Fruit fly (Drosophila melanogaster): ENCODE results near the gene shep.

Gene shep

dm6 chr3L:5136123-5136522 lies 141.6 kb downstream of the shep start, which contains the start of the genes CG10674 and CG4611:
Gene CG10674, minus strand, starts transcription at chr3L:5136292.
Gene CG4611, plus strand, starts transcription at chr3L:5136376.
- 0 out of 3 replicates have a peak, but pooled peaks have one; percentile 18 for TF ChIP-seq CG6791 (GFP tag; IDR thresholded peaks at IDR 0.05; ENCODE audit: partially characterized antibody)
- no peak for TF ChIP-seq CG1233 (GFP tag; optimal IDR thresholded peaks at IDR 0.05)
- TF ChIP-seq nerfin-2 (GFP tag; IDR thresholded peaks at IDR 0.05; ENCODE audit: partially characterized antibody) = no peak
- peak; percentile 87 for TF ChIP-seq YL-1 (GFP tag; optimal IDR thresholded peaks at IDR 0.05)
- TF ChIP-seq al (GFP tag; IDR thresholded peaks at IDR 0.05) = no peak
- TF ChIP-seq Aef1 (GFP tag; IDR thresholded peaks at IDR 0.05) = no peak
- peak; percentile 68 for TF ChIP-seq sd (tag; optimal IDR thresholded peaks at IDR 0.05)
- no peak for TF ChIP-seq CG8765 (GFP tag; IDR thresholded peaks at IDR 0.05)
- no peak for TF ChIP-seq Ssrp (tag; optimal IDR thresholded peaks at IDR 0.05)
- peak; percentile 56 for TF ChIP-seq Dp (GFP tag; optimal IDR thresholded peaks at IDR 0.05)
- TF ChIP-seq crp (GFP tag; optimal IDR thresholded peaks at IDR 0.05) = peak; percentile 57 to 94
- peak; percentile 27; the same call in 1 of the 2 replicates for TF ChIP-seq Bgb (GFP tag; IDR thresholded peaks at IDR 0.05; ENCODE audit: partially characterized antibody)
- TF ChIP-seq MBD-R2 (GFP tag; IDR thresholded peaks at IDR 0.05) = peak; percentile 97
- TF ChIP-seq CG12659 (GFP tag; optimal IDR thresholded peaks at IDR 0.05) = peak; percentile 55
- TF ChIP-seq CG14014 (GFP tag; IDR thresholded peaks at IDR 0.05) = no peak
- peak; percentile 28 for TF ChIP-seq Sin3A (optimal IDR thresholded peaks at IDR 0.05)
- TF ChIP-seq Elba2 (GFP tag; optimal IDR thresholded peaks at IDR 0.05) = peak; percentile 18
- no peak for TF ChIP-seq CG12155 (GFP tag; optimal IDR thresholded peaks at IDR 0.05)
- TF ChIP-seq luna (GFP tag; optimal IDR thresholded peaks at IDR 0.05) = no peak
- no peak for TF ChIP-seq CG16779 (GFP tag; IDR thresholded peaks at IDR 0.05)
- TF ChIP-seq CG13424 (tag; optimal IDR thresholded peaks at IDR 0.05) = no peak
- TF ChIP-seq CG4282 (GFP tag; optimal IDR thresholded peaks at IDR 0.05) = no peak
- no peak for TF ChIP-seq CG12744 (GFP tag; optimal IDR thresholded peaks at IDR 0.05)
- TF ChIP-seq tap (tag; optimal IDR thresholded peaks at IDR 0.05) = no peak
- peak; percentile 65 for TF ChIP-seq E2f2 (GFP tag; IDR thresholded peaks at IDR 0.05)
- TF ChIP-seq sens (GFP tag) = peak; percentile 38
- TF ChIP-seq psq (GFP tag; optimal IDR thresholded peaks at IDR 0.05) = no peak
- no peak for TF ChIP-seq pita (GFP tag; optimal IDR thresholded peaks at IDR 0.05)
- TF ChIP-seq knrl (GFP tag; IDR thresholded peaks at IDR 0.05; ENCODE audit: partially characterized antibody) = peak; percentile 30; the same call in 1 of the 3 replicates
- TF ChIP-seq CG16813 (GFP tag; IDR thresholded peaks at IDR 0.05; ENCODE audit: partially characterized antibody) = 0 out of 3 replicates have a peak, but pooled peaks have one; percentile 23
- TF ChIP-seq ind (GFP tag; optimal IDR thresholded peaks at IDR 0.05) = no peak
- TF ChIP-seq dan (GFP tag; IDR thresholded peaks at IDR 0.05) = no peak
- TF ChIP-seq Dll (GFP tag; IDR thresholded peaks at IDR 0.05; ENCODE audit: partially characterized antibody) = 0 out of 4 replicates have a peak, but pooled peaks have one; percentile 42
- no peak for TF ChIP-seq CG43689 (GFP tag; IDR thresholded peaks at IDR 0.05)
- TF ChIP-seq CG10959 (GFP tag; IDR thresholded peaks at IDR 0.05) = no peak
- TF ChIP-seq CG17359 (tag; optimal IDR thresholded peaks at IDR 0.05) = no peak
- no peak for TF ChIP-seq CG9817 (tag; optimal IDR thresholded peaks at IDR 0.05)
- TF ChIP-seq pan (optimal IDR thresholded peaks at IDR 0.05) = no peak
- TF ChIP-seq pan (GFP tag; optimal IDR thresholded peaks at IDR 0.05 in 1 of 2, IDR thresholded peaks at IDR 0.05 in 1 of 2) = peak in 1 of 2 experiments; percentile 10
- 0 out of 2 replicates have a peak, but pooled peaks have one; percentile 8 for TF ChIP-seq CG32532 (GFP tag; IDR thresholded peaks at IDR 0.05)
- peak; percentile 75 for TF ChIP-seq CG4617 (GFP tag; optimal IDR thresholded peaks at IDR 0.05; ENCODE audit: borderline replicate concordance)
- peak; percentile 33; the same call in 1 of the 3 replicates for TF ChIP-seq CG34422 (GFP tag; IDR thresholded peaks at IDR 0.05)
- TF ChIP-seq BEAF-32 (GFP tag; optimal IDR thresholded peaks at IDR 0.05) = peak; percentile 27
- TF ChIP-seq Dref (GFP tag; IDR thresholded peaks at IDR 0.05) = 0 out of 2 replicates have a peak, but pooled peaks have one; percentile 29
- TF ChIP-seq CG15514 (GFP tag; optimal IDR thresholded peaks at IDR 0.05) = peak; percentile 26
- TF ChIP-seq CG34224 (GFP tag; IDR thresholded peaks at IDR 0.05; ENCODE audit: partially characterized antibody) = 0 out of 3 replicates have a peak, but pooled peaks have one; percentile 14
- TF ChIP-seq Ets97D (GFP tag; optimal IDR thresholded peaks at IDR 0.05) = peak; percentile 26
- no peak for TF ChIP-seq stc (GFP tag; IDR thresholded peaks at IDR 0.05)
- peak; percentile 39 for TF ChIP-seq CG13287 (GFP tag; IDR thresholded peaks at IDR 0.05; ENCODE audit: partially characterized antibody)
- no peak for TF ChIP-seq Adf1 (GFP tag; IDR thresholded peaks at IDR 0.05)

Data from whole organism, embryonic.